Worm (Caenorhabditis elegans) whole organism, midembryonic: ENCODE measurements around the gene nhr-202.

Source experiments
- flt-1 ChIP-seq: fragments of 200-800 bp; sonication (Bioruptor generic); IDR thresholded peaks from 2 replicates; pipeline ENCODE4 v1.3.6; 2022; ENCODE audit warnings: missing genetic modification characterization, missing compliant biosample characterization
- med-1 ChIP-seq: sonication (generic microtip); optimal IDR thresholded peaks from 2 replicates; lab custom pipeline; 2017; ENCODE audit warnings: missing genetic modification characterization, mild to moderate bottlenecking, missing compliant biosample characterization, antibody characterized with exemption, missing genetic modification reagents; ENCODE audit not compliant: insufficient read depth
- tab-1 ChIP-seq: fragments of 200-800 bp; sonication (Bioruptor generic); IDR thresholded peaks from 2 replicates; pipeline ENCODE4 v1.3.6; 2022; ENCODE audit warnings: missing genetic modification characterization, missing compliant biosample characterization
- ztf-23 ChIP-seq: fragments of 200-800 bp; sonication (Bioruptor generic); IDR thresholded peaks from 2 replicates; pipeline ENCODE4 v1.3.6; 2022; ENCODE audit warnings: missing genetic modification reagents, missing genetic modification characterization, missing compliant biosample characterization
- ztf-29 ChIP-seq: fragments of 200-800 bp; sonication (Bioruptor generic); IDR thresholded peaks from 2 replicates; pipeline ENCODE4 v1.3.6; 2022; ENCODE audit warnings: missing genetic modification reagents, missing genetic modification characterization, missing compliant biosample characterization

DNA sequence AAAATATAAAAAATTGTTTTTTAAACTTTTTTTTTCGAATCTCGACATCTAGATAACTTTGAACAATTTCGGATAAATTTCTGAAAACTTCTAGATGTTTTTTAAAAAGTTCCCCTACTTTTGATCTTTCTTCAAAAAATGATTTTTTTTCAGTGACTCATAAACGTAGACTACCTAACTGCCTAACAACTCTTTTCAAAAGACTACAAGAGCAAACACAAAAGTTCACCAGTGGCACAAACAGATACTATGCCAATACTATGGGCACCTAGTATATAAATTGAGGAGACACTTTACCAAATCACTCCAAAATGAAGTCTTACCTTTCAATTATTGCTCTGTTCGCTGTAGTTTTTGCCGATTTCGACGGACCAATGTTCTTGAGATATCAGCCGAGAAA, 41.3 kb downstream of the nhr-202 start, which contains the start of gene srlf-35:
- no peak for TF ChIP-seq flt-1 (GFP tag; lab: Robert Waterston, UW)
- TF ChIP-seq tab-1: no peak
- TF ChIP-seq ztf-23 (GFP tag; lab: Robert Waterston, UW): no peak
- no peak for TF ChIP-seq med-1
- TF ChIP-seq ztf-29 (GFP tag; lab: Robert Waterston, UW): no peak
